Fruit fly (Drosophila melanogaster): Measurements from ENCODE around the gene CG4020.

The CG4020 gene

DNA sequence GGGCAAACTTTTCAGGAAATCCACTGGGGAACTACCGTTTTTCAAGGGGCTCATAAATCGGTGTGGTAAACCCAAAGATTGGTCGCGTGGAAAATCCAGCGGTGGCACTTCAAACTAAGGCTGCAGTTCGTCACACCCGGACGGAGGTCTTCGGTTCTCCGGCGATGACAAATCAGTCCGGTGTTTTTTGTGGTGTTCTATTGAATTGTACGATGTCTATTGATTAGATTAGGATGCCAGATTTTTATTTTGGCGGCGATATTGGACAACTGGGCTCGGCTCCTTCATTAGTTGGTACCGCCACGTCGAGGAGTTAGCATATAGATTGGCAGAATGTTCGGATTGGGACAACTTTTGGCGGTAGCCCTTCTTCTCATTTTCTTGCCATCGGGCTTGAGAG lies 46.7 kb downstream of the CG4020 start, which contains the start of gene CG6048:
TSS of gene CG6048 (plus strand) at position 301 of the 400 bp plus-strand sequence.
- no peak for TF ChIP-seq kay (GFP tag; ENCODE audit: borderline replicate concordance)
- no peak for TF ChIP-seq cic (GFP tag; optimal IDR thresholded peaks at IDR 0.05)
- no peak for TF ChIP-seq CG7045 (GFP tag; optimal IDR thresholded peaks at IDR 0.05)
- no peak for TF ChIP-seq tj (GFP tag; optimal IDR thresholded peaks at IDR 0.05)
- TF ChIP-seq ovo (GFP tag; optimal IDR thresholded peaks at IDR 0.05): no peak
- no peak for TF ChIP-seq CG1620 (GFP tag; optimal IDR thresholded peaks at IDR 0.05)
- TF ChIP-seq Clk (GFP tag; optimal IDR thresholded peaks at IDR 0.05): no peak
- TF ChIP-seq CG5204 (GFP tag; optimal IDR thresholded peaks at IDR 0.05): no peak
- no peak for TF ChIP-seq pad (GFP tag; optimal IDR thresholded peaks at IDR 0.05)
- TF ChIP-seq Crg-1 (GFP tag; optimal IDR thresholded peaks at IDR 0.05): no peak
- no peak for TF ChIP-seq CG12768 (GFP tag; optimal IDR thresholded peaks at IDR 0.05)
- TF ChIP-seq CG33017 (tag; optimal IDR thresholded peaks at IDR 0.05): no peak
- no peak for TF ChIP-seq CG14711 (tag; optimal IDR thresholded peaks at IDR 0.05)
- no peak for TF ChIP-seq cnc (optimal IDR thresholded peaks at IDR 0.05)

DNA sequence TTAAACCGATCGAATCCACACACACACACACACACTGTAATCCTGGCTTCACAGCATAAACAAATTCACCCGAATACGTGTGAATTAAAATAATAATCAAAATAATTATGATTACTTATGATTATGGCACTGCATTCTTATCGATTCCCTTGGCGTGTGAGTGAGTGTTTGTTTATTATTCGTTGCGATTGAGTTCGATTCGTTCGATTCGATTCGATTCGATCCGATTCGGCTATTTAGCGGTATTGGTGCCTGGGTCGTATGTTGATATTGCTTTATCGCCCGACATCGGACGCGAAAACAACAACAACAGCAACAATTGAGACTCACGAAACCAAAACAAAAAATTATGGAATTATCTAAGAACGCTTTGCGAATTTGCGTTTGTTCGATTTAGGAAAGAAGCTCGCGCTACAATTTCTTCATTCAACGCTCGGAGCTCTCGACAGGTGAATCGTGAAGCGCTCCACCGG lies 49.7 kb downstream of the CG4020 start, which contains the start of gene CG6067:
TSS of gene CG6067 (plus strand) at position 423 of the 473 bp plus-strand sequence.
- no peak for TF ChIP-seq CG7101 (tag; optimal IDR thresholded peaks at IDR 0.05)
- no peak for TF ChIP-seq cic (GFP tag; optimal IDR thresholded peaks at IDR 0.05)
- no peak for TF ChIP-seq kay (GFP tag; ENCODE audit: borderline replicate concordance)
- TF ChIP-seq CG14711 (tag; optimal IDR thresholded peaks at IDR 0.05): no peak
- no peak for TF ChIP-seq CG7045 (GFP tag; optimal IDR thresholded peaks at IDR 0.05)
- no peak for TF ChIP-seq CG11617 (GFP tag; optimal IDR thresholded peaks at IDR 0.05)

DNA sequence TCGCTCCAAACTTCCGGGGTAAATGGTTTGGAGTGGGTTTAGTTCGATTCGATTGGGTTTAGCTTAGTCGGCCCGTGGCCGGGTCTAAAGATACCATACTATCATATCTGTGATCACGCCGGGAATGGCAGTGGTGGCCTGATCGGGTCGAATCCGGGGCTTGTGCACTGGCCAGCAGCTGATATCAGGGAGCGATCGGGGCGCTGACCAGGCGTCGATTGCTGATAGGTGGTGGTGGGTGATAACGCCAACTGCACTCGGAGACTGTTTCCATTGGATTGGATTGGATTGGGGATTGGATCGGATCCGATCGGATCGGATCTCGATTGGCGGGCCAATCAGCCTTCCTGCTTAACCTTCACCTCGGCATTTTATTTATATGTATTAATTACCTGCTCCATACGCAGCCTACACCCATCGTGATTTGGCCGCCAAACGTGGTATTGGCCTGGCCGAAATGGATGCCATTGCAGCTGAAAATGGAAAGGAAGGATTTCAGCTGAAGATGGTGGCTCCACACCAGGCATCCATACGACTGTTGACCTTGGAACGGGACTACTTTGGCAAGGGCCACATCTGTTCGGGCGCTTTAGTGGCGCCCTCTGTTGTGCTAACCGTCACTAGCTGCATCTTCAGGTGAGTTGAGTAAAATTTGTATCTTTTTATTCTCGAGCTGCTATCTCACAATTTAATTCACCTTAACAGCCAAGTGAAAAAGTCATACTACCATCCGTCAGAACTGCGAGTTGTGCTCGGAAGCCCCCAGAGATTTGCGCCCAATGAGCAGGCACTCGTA lies 51.3 kb downstream of the CG4020 start:
- TF ChIP-seq Hr96 (GFP tag; optimal IDR thresholded peaks at IDR 0.05) (peak; percentile 38), CG12768 (GFP tag; optimal IDR thresholded peaks at IDR 0.05) (peak; percentile 7), CG14711 (tag; optimal IDR thresholded peaks at IDR 0.05) (no peak), bab1 (GFP tag; optimal IDR thresholded peaks at IDR 0.05) (no peak), kay (GFP tag; ENCODE audit: borderline replicate concordance) (no peak), CG7101 (tag; optimal IDR thresholded peaks at IDR 0.05) (no peak)

All from whole organism, adult.